Worm (Caenorhabditis elegans): ENCODE data around the gene C10A4.6.

ce11 chrX:7430483-7430882 lies 40.1 kb downstream of the C10A4.6 start:
- TF ChIP-seq ama-1 (optimal IDR thresholded peaks at IDR 0.05) (no peak), nhr-77 (tag; optimal IDR thresholded peaks at IDR 0.05) (no peak), aly-2 (tag; optimal IDR thresholded peaks at IDR 0.05) (no peak), lsy-2 (tag; optimal IDR thresholded peaks at IDR 0.05) (no peak), ZK546.5 (tag; optimal IDR thresholded peaks at IDR 0.05) (no peak), ztf-11 (tag; optimal IDR thresholded peaks at IDR 0.05) (no peak), lin-11 (tag; optimal IDR thresholded peaks at IDR 0.05) (no peak), unc-39 (tag; optimal IDR thresholded peaks at IDR 0.05) (no peak), nhr-23 (tag; optimal IDR thresholded peaks at IDR 0.05) (no peak), nhr-12 (tag; optimal IDR thresholded peaks at IDR 0.05) (no peak)
